Worm (Caenorhabditis elegans) whole organism, L4/young adult: ENCODE results near the gene eef-1B.2.

Experiments used
- W03F9.2 ChIP-seq: fragments of 150-350 bp; optimal IDR thresholded peaks from 2 replicates; lab custom pipeline; 2014; ENCODE audit warnings: missing biosample characterization, missing genetic modification characterization
- dao-5 ChIP-seq: sonication (generic microtip); optimal IDR thresholded peaks from 2 replicates; lab custom pipeline; 2016; ENCODE audit warnings: missing genotype, missing genetic modification characterization, moderate library complexity, missing compliant biosample characterization
- him-1 ChIP-seq: sonication (generic microtip); optimal IDR thresholded peaks from 2 replicates; lab custom pipeline; 2016; ENCODE audit warnings: missing genotype, missing genetic modification reagents, missing genetic modification characterization, missing compliant biosample characterization

eef-1B.2 gene

DNA sequence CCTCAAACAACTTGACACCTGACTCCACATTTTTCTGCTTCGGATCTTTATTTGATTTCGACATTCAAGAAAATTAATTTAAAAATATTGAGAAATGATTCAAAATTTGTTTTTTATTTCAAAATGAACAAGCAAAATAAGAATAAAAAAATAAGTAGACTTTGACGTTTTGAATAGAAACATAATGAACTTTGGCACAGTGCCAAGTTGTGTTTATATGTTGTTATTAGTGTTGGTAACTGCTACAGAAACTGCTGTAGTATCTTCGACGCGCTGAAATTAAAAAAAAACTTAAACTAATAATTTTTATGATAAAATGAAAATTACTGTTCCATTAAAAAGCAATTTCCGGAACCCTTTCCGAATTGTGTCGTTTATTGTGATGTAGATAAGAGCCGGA is 28.5 kb downstream of the eef-1B.2 start, which contains the start of gene Y41E3.18:
Gene Y41E3.18, minus strand, starts transcription at position 101 of the 400 bp plus-strand sequence.
- no peak for TF ChIP-seq W03F9.2 (tag; lab: Kevin White, UChicago)
- TF ChIP-seq dao-5, result no peak
- no peak for TF ChIP-seq him-1

DNA sequence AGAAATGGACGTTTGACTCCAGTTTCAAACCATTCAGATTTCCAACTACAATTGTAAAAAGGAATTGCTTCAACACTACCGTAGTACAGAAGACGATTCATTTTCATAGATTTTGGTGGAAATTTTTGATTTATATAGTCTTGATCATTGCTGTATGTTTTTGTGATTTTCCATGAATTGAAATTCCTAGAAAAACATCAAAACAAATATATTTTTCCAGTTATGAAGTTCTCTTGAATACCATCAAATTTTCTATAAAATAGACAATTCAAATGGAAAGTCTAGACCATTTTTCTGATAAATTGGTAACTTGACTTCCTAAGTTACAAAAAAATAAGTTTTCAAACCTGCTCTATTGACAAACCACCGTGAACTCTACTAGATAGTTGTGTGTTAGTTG is 31.7 kb downstream of the eef-1B.2 start, which contains the start of gene srt-48:
Gene srt-48, minus strand, starts transcription at position 101 of the 400 bp plus-strand sequence.
- TF ChIP-seq him-1 (no peak), dao-5 (no peak), W03F9.2 (tag; lab: Kevin White, UChicago) (no peak)

DNA sequence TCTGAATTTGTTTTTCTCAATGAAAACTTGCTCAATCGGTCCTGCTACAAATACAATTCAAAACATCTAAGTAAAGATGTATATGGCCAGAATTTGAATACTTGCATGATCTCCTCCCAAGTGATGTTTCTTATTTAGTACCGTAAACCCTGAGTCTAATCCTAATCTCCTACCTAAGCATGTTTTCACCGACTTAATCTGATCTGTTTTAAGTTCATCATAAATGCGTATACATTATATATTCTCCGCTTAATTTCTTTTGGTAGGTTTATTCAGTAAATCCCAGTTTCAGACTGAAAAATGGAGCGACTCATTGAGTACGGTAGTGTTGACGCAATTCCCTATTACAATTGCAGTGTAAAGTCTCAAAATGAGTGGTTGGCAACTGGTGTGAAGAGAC is 37.3 kb downstream of the eef-1B.2 start, which contains the start of gene srt-50:
Gene srt-50, plus strand, starts transcription at position 301 of the 400 bp plus-strand sequence.
- TF ChIP-seq him-1, result no peak
- no peak for TF ChIP-seq dao-5
- TF ChIP-seq W03F9.2 (tag; lab: Kevin White, UChicago), result no peak
